Fruit fly (Drosophila melanogaster): ENCODE data around the gene kraken.

DNA sequence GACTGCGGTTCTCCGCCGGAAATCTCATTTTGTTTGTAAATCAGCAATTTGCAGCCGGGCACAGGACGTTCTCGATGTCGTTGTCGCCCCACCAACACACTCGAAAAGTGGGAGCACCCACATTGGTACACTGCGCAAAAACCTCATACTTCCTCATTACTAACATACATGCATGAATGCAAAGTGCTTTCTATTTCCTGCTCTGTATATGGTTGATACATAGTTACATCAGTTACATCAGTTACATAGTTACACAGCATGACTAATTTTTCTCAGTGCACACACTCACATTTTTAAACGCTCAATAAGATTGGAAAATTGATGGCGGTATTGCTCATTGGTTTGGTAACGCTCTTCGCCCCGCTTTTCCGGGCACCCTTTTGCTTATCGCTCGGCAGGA is 44.6 kb downstream of the kraken start:
- no peak for TF ChIP-seq CG11294 (GFP tag; IDR thresholded peaks at IDR 0.05)
- no peak for TF ChIP-seq CG6276 (GFP tag; optimal IDR thresholded peaks at IDR 0.05)
- TF ChIP-seq Gug (GFP tag; IDR thresholded peaks at IDR 0.05) = no peak
- no peak for TF ChIP-seq Blimp-1 (GFP tag; optimal IDR thresholded peaks at IDR 0.05)
- TF ChIP-seq Eip93F (GFP tag; optimal IDR thresholded peaks at IDR 0.05) = no peak
- no peak for TF ChIP-seq OdsH (GFP tag; optimal IDR thresholded peaks at IDR 0.05)
- no peak for TF ChIP-seq Hr39 (GFP tag; optimal IDR thresholded peaks at IDR 0.05)
- TF ChIP-seq CG8319 (GFP tag; optimal IDR thresholded peaks at IDR 0.05) = no peak
- TF ChIP-seq CG16779 (tag; optimal IDR thresholded peaks at IDR 0.05) = no peak
- TF ChIP-seq achi (GFP tag; optimal IDR thresholded peaks at IDR 0.05) = no peak

Measured in whole organism, prepupa.